Worm (Caenorhabditis elegans) whole organism, L4 larva: ENCODE measurements around the gene mel-11.
"Not testable (repeated sequence)": the region's sequence is repeated elsewhere in the genome, so short reads cannot be mapped to it uniquely, and the experiment has no call there.

Experiments used
- F37D6.2 ChIP-seq: sonication (generic microtip); optimal IDR thresholded peaks from 2 replicates; lab custom pipeline; 2016; ENCODE audit warnings: mild to moderate bottlenecking, missing genetic modification characterization, missing compliant biosample characterization
- F49E8.2 ChIP-seq: sonication (generic microtip); optimal IDR thresholded peaks from 2 replicates; lab custom pipeline; 2016; ENCODE audit warnings: missing compliant biosample characterization, mild to moderate bottlenecking, missing genetic modification characterization, borderline replicate concordance
- T20F7.1 ChIP-seq: fragments of 200-800 bp; sonication (Bioruptor generic); optimal IDR thresholded peaks from 2 replicates; lab custom pipeline; 2018; ENCODE audit warnings: mild to moderate bottlenecking, missing genetic modification characterization, missing compliant biosample characterization
- Y75B8A.6 ChIP-seq: fragments of 200-800 bp; sonication (Bioruptor generic); IDR thresholded peaks from 2 replicates; pipeline ENCODE4 v1.3.6; 2022; ENCODE audit warnings: missing genetic modification reagents, missing genetic modification characterization, missing compliant biosample characterization
- ZK546.5 ChIP-seq, 2 experiments: sonication (generic microtip); optimal IDR thresholded peaks; 2 replicates each; lab custom pipeline; 2017; ENCODE audit warnings: missing biosample characterization in 2 of 2, missing genetic modification characterization in 2 of 2
- aha-1 ChIP-seq: fragments of 150-350 bp; peaks from one replicate; lab custom pipeline; 2014; ENCODE audit warnings: missing biosample characterization, missing genetic modification characterization
- ama-1 ChIP-seq: fragments of 150-350 bp; optimal IDR thresholded peaks from 2 replicates; lab custom pipeline; 2014; ENCODE audit warnings: inconsistent platforms, mixed read lengths
- attf-4 ChIP-seq: sonication (generic microtip); optimal IDR thresholded peaks from 3 replicates; lab custom pipeline; 2017; ENCODE audit warnings: missing biosample characterization, missing genetic modification characterization
- ceh-28 ChIP-seq: fragments of 150-350 bp; optimal IDR thresholded peaks from 2 replicates; lab custom pipeline; 2014; ENCODE audit warnings: missing biosample characterization, missing genetic modification reagents, missing genetic modification characterization
- ceh-62 ChIP-seq: sonication (generic microtip); optimal IDR thresholded peaks from 2 replicates; lab custom pipeline; 2017; ENCODE audit warnings: missing biosample characterization, missing genetic modification characterization
- dve-1 ChIP-seq: sonication (generic microtip); optimal IDR thresholded peaks from 2 replicates; lab custom pipeline; 2017; ENCODE audit warnings: antibody characterized with exemption, mild to moderate bottlenecking, missing genetic modification characterization, missing compliant biosample characterization; ENCODE audit not compliant: insufficient read depth
- fos-1 ChIP-seq: fragments of 150-350 bp; optimal IDR thresholded peaks from 2 replicates; lab custom pipeline; 2014; ENCODE audit warnings: missing biosample characterization, missing genetic modification characterization
- gei-8 ChIP-seq: fragments of 200-800 bp; sonication (Bioruptor generic); optimal IDR thresholded peaks from 2 replicates; lab custom pipeline; 2018; ENCODE audit warnings: mild to moderate bottlenecking, missing genetic modification characterization, missing compliant biosample characterization
- hmg-1.1 ChIP-seq: fragments of 200-800 bp; sonication (Bioruptor generic); IDR thresholded peaks from 2 replicates; pipeline ENCODE4 v1.3.6; 2022; ENCODE audit warnings: missing genetic modification reagents, missing genetic modification characterization, missing compliant biosample characterization
- jun-1 ChIP-seq: fragments of 150-350 bp; optimal IDR thresholded peaks from 2 replicates; lab custom pipeline; 2014; ENCODE audit warnings: missing biosample characterization, missing genetic modification reagents, missing genetic modification characterization
- lin-1 ChIP-seq: fragments of 200-800 bp; sonication (Bioruptor generic); IDR thresholded peaks from 2 replicates; pipeline ENCODE4 v1.3.6; 2022; ENCODE audit warnings: missing genetic modification reagents, missing genetic modification characterization, missing compliant biosample characterization
- lin-15B ChIP-seq: fragments of 150-350 bp; sonication (generic microtip); optimal IDR thresholded peaks from 3 replicates; lab custom pipeline; 2014; ENCODE audit warnings: missing biosample characterization, missing genetic modification characterization
- lin-39 ChIP-seq: fragments of 150-350 bp; optimal IDR thresholded peaks from 2 replicates; lab custom pipeline; 2014; ENCODE audit warnings: missing biosample characterization, missing genetic modification reagents, missing genetic modification characterization
- madf-5 ChIP-seq, 2 experiments: fragments of 200-800 bp; sonication (Bioruptor generic); IDR thresholded peaks; 2 replicates each; pipeline ENCODE4 v1.3.6; 2022; ENCODE audit warnings: missing compliant biosample characterization in 2 of 2, missing genetic modification characterization in 2 of 2
- mdl-1 ChIP-seq, 2 experiments: fragments of 150-350 bp in 1 of 2; sonication (generic microtip) in 1 of 2; optimal IDR thresholded peaks; 2 replicates each; lab custom pipeline; 2014 to 2017; ENCODE audit warnings: missing biosample characterization in 2 of 2, missing genetic modification characterization in 2 of 2
- mxl-3 ChIP-seq: fragments of 200-800 bp; sonication (Bioruptor generic); optimal IDR thresholded peaks from 2 replicates; lab custom pipeline; 2018; ENCODE audit warnings: mild to moderate bottlenecking, missing genetic modification characterization, missing compliant biosample characterization
- nhr-11 ChIP-seq: fragments of 150-350 bp; optimal IDR thresholded peaks from 2 replicates; lab custom pipeline; 2014; ENCODE audit warnings: missing biosample characterization, missing genetic modification characterization
- nhr-111 ChIP-seq: fragments of 200-800 bp; sonication (Bioruptor generic); optimal IDR thresholded peaks from 2 replicates; lab custom pipeline; 2018; ENCODE audit warnings: mild to moderate bottlenecking, missing genetic modification characterization, missing compliant biosample characterization
- nhr-237 ChIP-seq: sonication (generic microtip); optimal IDR thresholded peaks from 2 replicates; lab custom pipeline; 2017; ENCODE audit warnings: missing biosample characterization, missing genetic modification characterization
- nhr-28 ChIP-seq: fragments of 150-350 bp; optimal IDR thresholded peaks from 2 replicates; lab custom pipeline; 2014; ENCODE audit warnings: missing biosample characterization, missing genetic modification characterization
- nhr-48 ChIP-seq: sonication (generic microtip); optimal IDR thresholded peaks from 2 replicates; lab custom pipeline; 2016; ENCODE audit warnings: mild to moderate bottlenecking, missing genetic modification characterization, missing compliant biosample characterization
- nhr-6 ChIP-seq: fragments of 150-350 bp; optimal IDR thresholded peaks from 2 replicates; lab custom pipeline; 2014; ENCODE audit warnings: missing biosample characterization, missing genetic modification characterization
- pha-4 ChIP-seq, 2 experiments: fragments of 150-350 bp in 1 of 2; fragments of 200-800 bp in 1 of 2; sonication (Bioruptor generic) in 1 of 2; IDR thresholded peaks in 1 of 2; optimal IDR thresholded peaks in 1 of 2; 2 replicates each; pipeline versions ENCODE4 v1.3.6 to Lab custom; 2014 to 2022; ENCODE audit warnings: missing genetic modification characterization in 2 of 2, missing genetic modification reagents in 2 of 2, missing biosample characterization in 1 of 2, missing compliant biosample characterization in 1 of 2
- php-3 ChIP-seq: fragments of 200-800 bp; sonication (Bioruptor generic); IDR thresholded peaks from 2 replicates; pipeline ENCODE4 v1.3.6; 2022; ENCODE audit warnings: missing genetic modification reagents, missing genetic modification characterization, missing compliant biosample characterization
- pqm-1 ChIP-seq: sonication (generic microtip); optimal IDR thresholded peaks from 2 replicates; lab custom pipeline; 2017; ENCODE audit warnings: missing biosample characterization, missing genetic modification characterization
- saeg-2 ChIP-seq: fragments of 200-800 bp; sonication (Bioruptor generic); IDR thresholded peaks from 2 replicates; pipeline ENCODE4 v1.3.6; 2022; ENCODE audit warnings: missing genetic modification reagents, missing genetic modification characterization, missing compliant biosample characterization
- set-16 ChIP-seq: fragments of 200-800 bp; sonication (Bioruptor generic); IDR thresholded peaks from 2 replicates; pipeline ENCODE4 v1.3.6; 2022; ENCODE audit warnings: missing genetic modification reagents, missing genetic modification characterization, missing compliant biosample characterization
- tra-1 ChIP-seq: fragments of 200-800 bp; sonication (Bioruptor generic); IDR thresholded peaks from 2 replicates; pipeline ENCODE4 v1.3.6; 2022; ENCODE audit warnings: missing genetic modification reagents, missing genetic modification characterization, missing compliant biosample characterization
- unc-62 ChIP-seq, 3 experiments: fragments of 150-350 bp in 1 of 3; sonication (generic microtip); optimal IDR thresholded peaks in 2 of 3; peaks in 1 of 3; 1 replicate in 1 of 3; 2 replicates in 2 of 3; lab custom pipeline; 2014 to 2017; ENCODE audit warnings: missing biosample characterization in 3 of 3, missing genetic modification characterization in 3 of 3, missing genetic modification reagents in 3 of 3, missing genotype in 1 of 3
- vab-7 ChIP-seq: fragments of 200-800 bp; sonication (Bioruptor generic); IDR thresholded peaks from 2 replicates; pipeline ENCODE4 v1.3.6; 2022; ENCODE audit warnings: missing genetic modification reagents, missing genetic modification characterization, missing compliant biosample characterization
- zag-1 ChIP-seq: fragments of 150-350 bp; optimal IDR thresholded peaks from 2 replicates; lab custom pipeline; 2014; ENCODE audit warnings: missing biosample characterization, missing genetic modification characterization
- zfp-3 ChIP-seq: fragments of 200-800 bp; sonication (Bioruptor generic); conservative IDR thresholded peaks from 2 replicates; pipeline ENCODE4 v1.3.6; 2022; ENCODE audit warnings: missing genetic modification reagents, missing genetic modification characterization, missing compliant biosample characterization
- ztf-11 ChIP-seq: fragments of 150-350 bp; optimal IDR thresholded peaks from 2 replicates; lab custom pipeline; 2014; ENCODE audit warnings: missing biosample characterization, missing genetic modification characterization
- ztf-7 ChIP-seq: fragments of 150-350 bp; optimal IDR thresholded peaks from 2 replicates; lab custom pipeline; 2014; ENCODE audit warnings: missing biosample characterization, missing genetic modification characterization

The mel-11 gene

DNA sequence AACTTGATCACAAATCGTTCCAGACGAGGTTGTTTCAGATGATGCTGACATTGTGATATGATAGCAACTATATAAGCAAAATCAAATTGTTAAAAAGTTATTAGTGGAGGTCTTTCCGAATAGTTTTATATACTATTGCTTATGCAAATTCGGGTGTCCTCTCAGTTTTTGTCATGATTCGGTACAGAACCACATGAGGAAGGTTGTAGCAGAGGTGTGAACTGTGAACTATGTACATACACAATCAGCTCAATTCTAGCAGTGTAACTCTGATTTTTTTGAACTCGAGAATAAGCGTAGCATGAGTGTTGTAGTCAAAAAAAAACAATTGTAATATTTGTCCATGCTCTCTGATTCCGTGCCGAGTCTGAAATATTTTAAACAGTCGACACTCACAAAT lies 44.8 kb downstream of the mel-11 start, which contains the start of gene Y51B9A.6:
Gene Y51B9A.6, minus strand, starts transcription at position 101 of the 400 bp plus-strand sequence.
- no peak for TF ChIP-seq F37D6.2
- TF ChIP-seq dve-1 (tag; lab: Kevin White, UChicago) = no peak
- TF ChIP-seq aha-1 (tag; lab: Kevin White, UChicago) = peak; percentile 35

DNA sequence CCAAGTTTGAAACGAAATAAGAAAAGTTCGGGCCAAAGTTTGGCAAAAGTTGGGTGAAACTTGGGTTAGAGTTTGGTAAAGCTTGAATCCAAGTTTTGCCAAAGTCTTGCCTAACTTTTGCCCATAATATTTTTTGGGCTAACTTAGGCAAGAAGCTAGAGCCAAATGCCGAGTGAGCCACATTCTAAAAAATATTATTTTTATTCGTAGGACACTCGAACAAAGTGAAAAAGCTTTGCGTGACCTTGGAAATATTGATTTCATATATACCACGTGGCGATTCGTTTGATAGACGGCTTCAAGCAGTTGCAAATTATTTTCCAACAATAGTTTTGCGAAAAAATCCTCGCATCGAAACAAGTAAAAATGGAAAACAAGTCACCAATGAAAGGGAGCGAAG lies 45.5 kb downstream of the mel-11 start, which contains the start of gene Y51B9A.5:
Gene Y51B9A.5, plus strand, starts transcription at position 301 of the 400 bp plus-strand sequence.
- TF ChIP-seq set-16 = no peak
- TF ChIP-seq tra-1 (GFP tag; lab: Robert Waterston, UW) = no peak
- TF ChIP-seq php-3 (GFP tag; lab: Robert Waterston, UW) = no peak
- no peak for TF ChIP-seq nhr-6 (tag; lab: Kevin White, UChicago)
- no peak for TF ChIP-seq nhr-111 (GFP tag; lab: Kevin White, UChicago)
- TF ChIP-seq ama-1 (lab: Kevin White, UChicago) = no peak
- no peak for TF ChIP-seq mdl-1 (tag; optimal IDR thresholded peaks at IDR 0.05; lab: Kevin White, UChicago)
- TF ChIP-seq pha-4 (GFP tag; IDR thresholded peaks at IDR 0.05; lab: Robert Waterston, UW) = no peak
- TF ChIP-seq pha-4 (tag; optimal IDR thresholded peaks at IDR 0.05; lab: Kevin White, UChicago) = no peak
- no peak for TF ChIP-seq F49E8.2 (tag; lab: Kevin White, UChicago)
- no peak for TF ChIP-seq nhr-237 (tag; lab: Kevin White, UChicago)
- TF ChIP-seq nhr-28 (tag; lab: Kevin White, UChicago) = no peak
- TF ChIP-seq ztf-11 = no peak
- TF ChIP-seq madf-5 (GFP tag; IDR thresholded peaks at IDR 0.05; lab: Robert Waterston, UW) = no peak
- no peak for TF ChIP-seq zfp-3
- TF ChIP-seq ceh-28 = no peak
- no peak for TF ChIP-seq nhr-48 (tag; lab: Kevin White, UChicago)
- TF ChIP-seq ceh-62 (tag; lab: Kevin White, UChicago) = no peak
- TF ChIP-seq zag-1 (tag; lab: Kevin White, UChicago) = no peak
- no peak for TF ChIP-seq T20F7.1 (GFP tag; lab: Kevin White, UChicago)

DNA sequence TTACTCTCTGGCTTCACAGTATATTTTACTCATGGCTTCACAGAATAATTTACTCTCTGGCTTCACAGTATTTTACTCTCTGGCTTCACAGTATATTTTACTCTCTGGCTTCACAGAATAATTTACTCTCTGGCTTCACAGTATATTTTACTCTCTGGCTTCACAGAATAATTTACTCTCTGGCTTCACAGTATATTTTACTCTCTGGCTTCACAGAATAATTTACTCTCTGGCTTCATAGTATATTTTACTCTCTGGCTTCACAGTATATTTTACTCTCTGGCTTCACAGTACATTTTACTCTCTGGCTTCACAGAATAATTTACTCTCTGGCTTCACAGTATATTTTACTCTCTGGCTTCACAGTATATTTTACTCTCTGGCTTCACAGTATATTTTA lies 46.7 kb downstream of the mel-11 start:
- TF ChIP-seq unc-62 (GFP tag; optimal IDR thresholded peaks at IDR 0.05 in 1 of 2; lab: Kevin White, UChicago) = peak in 1 of 2 experiments; percentile 53
- TF ChIP-seq unc-62 (tag; optimal IDR thresholded peaks at IDR 0.05; lab: Kevin White, UChicago) = not testable (repeated sequence)

DNA sequence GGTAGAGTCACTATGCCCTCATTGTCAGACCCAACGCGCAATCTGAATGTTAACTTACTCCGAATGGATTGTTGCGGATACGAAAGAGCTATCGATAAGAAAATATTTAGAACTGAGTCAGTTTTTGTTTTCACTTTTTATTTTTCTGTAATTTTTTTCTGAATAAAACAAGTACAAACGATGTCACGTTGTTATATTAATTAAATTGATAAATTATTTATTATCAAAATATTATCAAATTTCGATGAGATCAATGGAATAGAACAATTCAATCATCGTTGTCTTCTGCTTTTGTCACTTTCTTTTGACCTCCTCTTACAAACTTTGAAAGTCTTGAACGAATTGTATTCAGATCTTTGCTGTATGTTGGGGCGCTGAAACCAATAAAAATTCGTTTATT lies 48.7 kb downstream of the mel-11 start, which contains the start of gene mpz-6:
Gene mpz-6, minus strand, starts transcription at position 101 of the 400 bp plus-strand sequence.
- TF ChIP-seq Y75B8A.6 (GFP tag; lab: Robert Waterston, UW) (no peak), gei-8 (GFP tag; lab: Kevin White, UChicago) (no peak), lin-39 (tag; lab: Kevin White, UChicago) (no peak), php-3 (GFP tag; lab: Robert Waterston, UW) (no peak), vab-7 (GFP tag; lab: Robert Waterston, UW) (no peak), attf-4 (no peak), lin-15B (tag; lab: Kevin White, UChicago) (no peak), nhr-11 (no peak), ZK546.5 (tag; optimal IDR thresholded peaks at IDR 0.05; lab: Kevin White, UChicago) (no peak), set-16 (no peak), ztf-7 (tag; lab: Kevin White, UChicago) (no peak), jun-1 (tag; lab: Kevin White, UChicago) (no peak), pqm-1 (tag; lab: Kevin White, UChicago) (no peak), lin-1 (GFP tag; lab: Robert Waterston, UW) (no peak), nhr-28 (tag; lab: Kevin White, UChicago) (no peak), mxl-3 (no peak), hmg-1.1 (GFP tag; lab: Robert Waterston, UW) (no peak), saeg-2 (GFP tag; lab: Robert Waterston, UW) (no peak), fos-1 (tag; lab: Kevin White, UChicago) (no peak)
